Fruit fly (Drosophila melanogaster) whole organism, embryonic: ENCODE measurements around the gene PK2-R2.
A peak's percentile ranks its signal among the peaks of the same experiment; 100 is the strongest.

Experiments
- BEAF-32 ChIP-seq: fragments of 200-800 bp; sonication (Bioruptor generic); optimal IDR thresholded peaks from 3 replicates; lab custom pipeline; 2017; ENCODE audit warnings: missing biosample characterization, missing genetic modification characterization, mild to moderate bottlenecking, moderate library complexity, missing genetic modification reagents
- CG10209 ChIP-seq: fragments of 200-800 bp; sonication (Bioruptor generic); optimal IDR thresholded peaks from 3 replicates; lab custom pipeline; 2017; ENCODE audit warnings: missing biosample characterization, mild to moderate bottlenecking, missing genetic modification characterization, missing genetic modification reagents
- CG10267 ChIP-seq: fragments of 200-800 bp; sonication (Bioruptor generic); optimal IDR thresholded peaks from 2 replicates; lab custom pipeline; 2018; ENCODE audit warnings: missing biosample characterization, mild to moderate bottlenecking, missing genetic modification characterization, moderate library complexity
- CG11456 ChIP-seq: fragments of 200-800 bp; sonication (Bioruptor generic); IDR thresholded peaks from 3 replicates; pipeline ENCODE4 v1.3.6; 2022; ENCODE audit warnings: missing biosample characterization, missing genetic modification characterization
- CG12659 ChIP-seq: fragments of 200-800 bp; sonication (Bioruptor generic); optimal IDR thresholded peaks from 3 replicates; lab custom pipeline; 2017; ENCODE audit warnings: mild to moderate bottlenecking, missing biosample characterization, missing genetic modification reagents, missing genetic modification characterization
- CG12769 ChIP-seq: fragments of 200-800 bp; sonication (Bioruptor generic); optimal IDR thresholded peaks from 2 replicates; lab custom pipeline; 2019; ENCODE audit warnings: missing biosample characterization, mild to moderate bottlenecking, missing genetic modification characterization, moderate library complexity
- CG13287 ChIP-seq: fragments of 200-800 bp; sonication (Bioruptor generic); IDR thresholded peaks from 2 replicates; pipeline ENCODE4 v1.3.6; 2022; ENCODE audit warnings: missing biosample characterization, missing genetic modification characterization; ENCODE audit not compliant: partially characterized antibody
- CG13424 ChIP-seq: fragments of 200-800 bp; sonication (Bioruptor generic); optimal IDR thresholded peaks from 2 replicates; lab custom pipeline; 2019; ENCODE audit warnings: missing biosample characterization, mild to moderate bottlenecking, missing genetic modification characterization, moderate library complexity
- CG14014 ChIP-seq: fragments of 200-800 bp; sonication (Bioruptor generic); IDR thresholded peaks from 2 replicates; pipeline ENCODE4 v1.3.6; 2022; ENCODE audit warnings: missing biosample characterization, missing genetic modification characterization
- CG14710 ChIP-seq: fragments of 200-800 bp; sonication (Bioruptor generic); optimal IDR thresholded peaks from 3 replicates; lab custom pipeline; 2019; ENCODE audit warnings: missing biosample characterization, mild to moderate bottlenecking, missing genetic modification characterization, moderate library complexity
- CG18011 ChIP-seq: fragments of 200-800 bp; sonication (Bioruptor generic); optimal IDR thresholded peaks from 2 replicates; lab custom pipeline; 2017; ENCODE audit warnings: missing biosample characterization, missing genetic modification characterization, mild to moderate bottlenecking, moderate library complexity, missing genotype
- CG18619 ChIP-seq: fragments of 200-800 bp; sonication (Bioruptor generic); optimal IDR thresholded peaks from 3 replicates; lab custom pipeline; 2017; ENCODE audit warnings: missing biosample characterization, mild to moderate bottlenecking, missing genetic modification characterization
- CG33213 ChIP-seq: fragments of 200-800 bp; sonication (Bioruptor generic); optimal IDR thresholded peaks from 3 replicates; lab custom pipeline; 2016; ENCODE audit warnings: missing biosample characterization, missing genetic modification characterization
- CG3726 ChIP-seq: fragments of 200-800 bp; sonication (Bioruptor generic); IDR thresholded peaks from 3 replicates; pipeline ENCODE4, ENCODE4 v1.3.6; 2022; ENCODE audit warnings: missing biosample characterization, missing genetic modification characterization
- CG3838 ChIP-seq: fragments of 200-800 bp; sonication (Bioruptor generic); optimal IDR thresholded peaks from 3 replicates; lab custom pipeline; 2016; ENCODE audit warnings: missing biosample characterization, missing genetic modification characterization
- CG6813 ChIP-seq: fragments of 200-800 bp; sonication (Bioruptor generic); optimal IDR thresholded peaks from 2 replicates; lab custom pipeline; 2017; ENCODE audit warnings: missing biosample characterization, missing genetic modification characterization, mild to moderate bottlenecking, moderate library complexity, missing genetic modification reagents
- CG7372 ChIP-seq: fragments of 200-800 bp; sonication (Bioruptor generic); IDR thresholded peaks from 2 replicates; pipeline ENCODE4 v1.3.6; 2022; ENCODE audit warnings: missing biosample characterization, missing genetic modification characterization
- CG8359 ChIP-seq: fragments of 200-800 bp; sonication (Bioruptor generic); optimal IDR thresholded peaks from 2 replicates; lab custom pipeline; 2017; ENCODE audit warnings: missing biosample characterization, mild to moderate bottlenecking, missing genetic modification characterization, borderline replicate concordance
- CG9817 ChIP-seq: fragments of 200-800 bp; sonication (Bioruptor generic); optimal IDR thresholded peaks from 2 replicates; lab custom pipeline; 2018; ENCODE audit warnings: missing biosample characterization, mild to moderate bottlenecking, missing genetic modification characterization, moderate library complexity
- CoRest ChIP-seq: fragments of 200-800 bp; sonication (Bioruptor generic); optimal IDR thresholded peaks from 3 replicates; lab custom pipeline; 2018; ENCODE audit warnings: missing biosample characterization, mild to moderate bottlenecking, missing genetic modification characterization, moderate library complexity
- CrebB ChIP-seq: fragments of 200-800 bp; sonication (Bioruptor generic); optimal IDR thresholded peaks from 3 replicates; lab custom pipeline; 2018; ENCODE audit warnings: missing biosample characterization, mild to moderate bottlenecking, missing genetic modification characterization
- D19A ChIP-seq: fragments of 200-800 bp; optimal IDR thresholded peaks from 3 replicates; lab custom pipeline; 2019; ENCODE audit warnings: missing biosample characterization, mild to moderate bottlenecking, missing genetic modification characterization, moderate library complexity
- Gsc ChIP-seq: fragments of 200-800 bp; sonication (Bioruptor generic); IDR thresholded peaks from 2 replicates; pipeline ENCODE4 v1.3.6; 2022; ENCODE audit warnings: missing biosample characterization, missing genetic modification characterization
- Hand ChIP-seq: fragments of 200-800 bp; sonication (Bioruptor generic); optimal IDR thresholded peaks from 2 replicates; lab custom pipeline; 2017; ENCODE audit warnings: mild to moderate bottlenecking, missing biosample characterization, missing genetic modification reagents, missing genetic modification characterization
- Neu2 ChIP-seq: fragments of 200-800 bp; sonication (Bioruptor generic); optimal IDR thresholded peaks from 3 replicates; lab custom pipeline; 2016; ENCODE audit warnings: missing biosample characterization, missing genetic modification characterization, borderline replicate concordance
- Poxn ChIP-seq: fragments of 200-800 bp; sonication (Bioruptor generic); IDR thresholded peaks from 2 replicates; pipeline ENCODE4 v1.3.6; 2022; ENCODE audit warnings: missing biosample characterization, missing genetic modification characterization
- TFAM ChIP-seq: fragments of 200-800 bp; sonication (Bioruptor generic); optimal IDR thresholded peaks from 2 replicates; lab custom pipeline; 2017; ENCODE audit warnings: missing biosample characterization, missing genetic modification characterization, inconsistent platforms
- Xrp1 ChIP-seq: fragments of 200-800 bp; sonication (Bioruptor generic); IDR thresholded peaks from 2 replicates; pipeline ENCODE4 v1.3.6; 2022; ENCODE audit warnings: missing biosample characterization, missing genetic modification characterization
- aop ChIP-seq: fragments of 200-800 bp; sonication (Bioruptor generic); IDR thresholded peaks from 2 replicates; pipeline ENCODE4 v1.3.6; 2022; ENCODE audit warnings: missing biosample characterization, missing genetic modification characterization
- br ChIP-seq: fragments of >200 bp; optimal IDR thresholded peaks from 2 replicates; lab custom pipeline; 2017
- cato ChIP-seq: fragments of 200-800 bp; sonication (Bioruptor generic); optimal IDR thresholded peaks from 2 replicates; lab custom pipeline; 2016; ENCODE audit warnings: missing biosample characterization, missing genetic modification characterization, borderline replicate concordance
- chif ChIP-seq, 2 experiments: fragments of 200-800 bp; sonication (Bioruptor generic); optimal IDR thresholded peaks; 3 replicates each; lab custom pipeline; 2016; ENCODE audit warnings: missing biosample characterization in 2 of 2, missing genetic modification characterization in 2 of 2
- dan ChIP-seq: fragments of 200-800 bp; sonication (Bioruptor generic); IDR thresholded peaks from 2 replicates; pipeline ENCODE4 v1.3.6; 2022; ENCODE audit warnings: missing biosample characterization, missing genetic modification characterization
- dmrt11E ChIP-seq: fragments of 200-800 bp; sonication (Bioruptor generic); optimal IDR thresholded peaks from 3 replicates; lab custom pipeline; 2018; ENCODE audit warnings: missing biosample characterization, mild to moderate bottlenecking, missing genetic modification characterization, moderate library complexity
- eve ChIP-seq, 2 experiments: fragments of >200 bp; optimal IDR thresholded peaks; 2 replicates each; lab custom pipeline; 2017; ENCODE audit warnings: missing biosample characterization in 2 of 2, missing genetic modification characterization in 2 of 2
- fd3F ChIP-seq: fragments of 200-800 bp; sonication (Bioruptor generic); optimal IDR thresholded peaks from 2 replicates; lab custom pipeline; 2018; ENCODE audit warnings: missing biosample characterization, mild to moderate bottlenecking, missing genetic modification characterization, moderate library complexity
- gt ChIP-seq: fragments of 200-800 bp; sonication (Bioruptor generic); IDR thresholded peaks from 2 replicates; pipeline ENCODE4 v1.3.6; 2022; ENCODE audit warnings: missing biosample characterization, missing genetic modification characterization
- ham ChIP-seq: fragments of 200-800 bp; sonication (Bioruptor generic); IDR thresholded peaks from 2 replicates; pipeline ENCODE4 v1.3.6; 2022; ENCODE audit warnings: missing biosample characterization, missing genetic modification characterization
- kay ChIP-seq: fragments of 200-800 bp; sonication (Bioruptor generic); optimal IDR thresholded peaks from 2 replicates; lab custom pipeline; 2016; ENCODE audit warnings: missing biosample characterization, missing genetic modification characterization
- luna ChIP-seq: fragments of 200-800 bp; sonication (Bioruptor generic); optimal IDR thresholded peaks from 2 replicates; lab custom pipeline; 2016; ENCODE audit warnings: missing biosample characterization, missing genetic modification characterization
- onecut ChIP-seq: fragments of 200-800 bp; sonication (Bioruptor generic); IDR thresholded peaks from 2 replicates; pipeline ENCODE4 v1.3.6; 2022; ENCODE audit warnings: missing biosample characterization, missing genetic modification characterization
- pan ChIP-seq, 4 experiments: fragments of >200 bp in 3 of 4; fragments of 200-800 bp in 1 of 4; sonication (Bioruptor generic) in 1 of 4; optimal IDR thresholded peaks in 3 of 4; IDR thresholded peaks in 1 of 4; 2 replicates each; pipeline versions ENCODE4 v1.3.6 to Lab custom; 2017 to 2022; ENCODE audit warnings: missing biosample characterization in 2 of 4, missing genetic modification characterization in 2 of 4, mixed read lengths in 1 of 4
- row ChIP-seq: fragments of 200-800 bp; sonication (Bioruptor generic); IDR thresholded peaks from 3 replicates; pipeline ENCODE4 v1.3.6; 2022; ENCODE audit warnings: missing biosample characterization, missing genetic modification characterization
- salm ChIP-seq: fragments of 200-800 bp; sonication (Bioruptor generic); optimal IDR thresholded peaks from 2 replicates; lab custom pipeline; 2018; ENCODE audit warnings: missing biosample characterization, mild to moderate bottlenecking, missing genetic modification characterization
- sqz ChIP-seq: fragments of 200-800 bp; sonication (Bioruptor generic); optimal IDR thresholded peaks from 3 replicates; lab custom pipeline; 2018; ENCODE audit warnings: missing biosample characterization, mild to moderate bottlenecking, missing genetic modification characterization
- tin ChIP-seq: fragments of 200-800 bp; sonication (Bioruptor generic); optimal IDR thresholded peaks from 3 replicates; lab custom pipeline; 2016; ENCODE audit warnings: missing biosample characterization, missing genetic modification characterization
- tna ChIP-seq: fragments of 200-800 bp; sonication (Bioruptor generic); IDR thresholded peaks from 2 replicates; pipeline ENCODE4 v1.3.6; 2022; ENCODE audit warnings: missing biosample characterization, missing genetic modification characterization; ENCODE audit not compliant: partially characterized antibody
- trem ChIP-seq: fragments of 200-800 bp; optimal IDR thresholded peaks from 3 replicates; lab custom pipeline; 2019; ENCODE audit warnings: missing biosample characterization, mild to moderate bottlenecking, missing genetic modification characterization, moderate library complexity
- twi ChIP-seq: fragments of 200-800 bp; optimal IDR thresholded peaks from 2 replicates; lab custom pipeline; 2019; ENCODE audit warnings: missing biosample characterization, mild to moderate bottlenecking, missing genetic modification characterization, moderate library complexity

The PK2-R2 gene

dm6 chr3R:13305318-13305899 is 28.6 kb downstream of the PK2-R2 start (continued):
- TF ChIP-seq onecut (GFP tag; lab: Robert Waterston, UW) (no peak), CG13287 (no peak), Neu2 (no peak), Xrp1 (GFP tag; lab: Robert Waterston, UW) (no peak), dmrt11E (tag; lab: Kevin White, UChicago) (peak; percentile 79), sqz (GFP tag; lab: Kevin White, UChicago) (peak; percentile 38), CG12659 (GFP tag; lab: Kevin White, UChicago) (peak; percentile 22), kay (GFP tag; lab: Kevin White, UChicago) (no peak), cato (GFP tag; lab: Kevin White, UChicago) (no peak), CG3838 (no peak), CG9817 (tag; lab: Kevin White, UChicago) (no peak), fd3F (no peak), luna (GFP tag; lab: Kevin White, UChicago) (no peak), TFAM (GFP tag; lab: Kevin White, UChicago) (no peak), tna (GFP tag; lab: Robert Waterston, UW) (no peak), CG7372 (GFP tag; lab: Robert Waterston, UW) (no peak), CG14710 (peak; percentile 87), gt (GFP tag; lab: Robert Waterston, UW) (no peak), CG18011 (GFP tag; lab: Kevin White, UChicago) (no peak), BEAF-32 (GFP tag; lab: Kevin White, UChicago) (no peak), CrebB (no peak), twi (tag; lab: Kevin White, UChicago) (peak; percentile 15), aop (GFP tag; lab: Robert Waterston, UW) (no peak), dan (GFP tag; lab: Robert Waterston, UW) (no peak), salm (tag; lab: Kevin White, UChicago) (no peak), CG14014 (no peak), CoRest (tag; lab: Kevin White, UChicago) (peak; percentile 72), CG10267 (tag; lab: Kevin White, UChicago) (peak; percentile 65), Hand (no peak), Gsc (no peak), CG3726 (no peak), D19A (tag; lab: Kevin White, UChicago) (peak; percentile 62), pan (optimal IDR thresholded peaks at IDR 0.05; lab: Kevin White, UChicago) (no peak), pan (GFP tag; optimal IDR thresholded peaks at IDR 0.05 in 1 of 2, IDR thresholded peaks at IDR 0.05 in 1 of 2) (no peak), CG12769 (tag; lab: Kevin White, UChicago) (no peak), eve (GFP tag; optimal IDR thresholded peaks at IDR 0.05; lab: Kevin White, UChicago) (no peak), row (peak; percentile 33; the same call in 2 of the 3 replicates), CG8359 (GFP tag; lab: Kevin White, UChicago) (no peak), ham (GFP tag; lab: Robert Waterston, UW) (no peak), chif (GFP tag; optimal IDR thresholded peaks at IDR 0.05; lab: Kevin White, UChicago) (no peak), Poxn (GFP tag; lab: Robert Waterston, UW) (no peak), CG11456 (GFP tag; lab: Robert Waterston, UW) (0 out of 3 replicates have a peak, but pooled peaks have one; percentile 58), CG13424 (tag; lab: Kevin White, UChicago) (peak; percentile 66), tin (peak; percentile 14), trem (tag; lab: Kevin White, UChicago) (peak; percentile 68), CG18619 (GFP tag; lab: Kevin White, UChicago) (peak; percentile 14), br (lab: Kevin White, UChicago) (no peak), CG10209 (GFP tag; lab: Kevin White, UChicago) (peak; percentile 33), CG6813 (no peak), CG33213 (no peak)
